Fruit fly (Drosophila melanogaster): ENCODE measurements around the gene ValRS-m.

Gene ValRS-m

dm6 chr3L:8920710-8921109 is 43.9 kb downstream of the ValRS-m start (continued):
- TF ChIP-seq crc (GFP tag; optimal IDR thresholded peaks at IDR 0.05) (peak; percentile 33), yki (optimal IDR thresholded peaks at IDR 0.05) (no peak), CG8388 (GFP tag; optimal IDR thresholded peaks at IDR 0.05) (peak; percentile 59), CG30403 (GFP tag; optimal IDR thresholded peaks at IDR 0.05) (peak; percentile 67), CG6765 (GFP tag; optimal IDR thresholded peaks at IDR 0.05) (peak; percentile 45), ttk (GFP tag; IDR thresholded peaks at IDR 0.05) (peak; percentile 74), E2f2 (GFP tag; IDR thresholded peaks at IDR 0.05) (peak; percentile 44; the same call in 1 of the 2 replicates), Stat92E (GFP tag; optimal IDR thresholded peaks at IDR 0.05) (no peak), CG7987 (GFP tag; optimal IDR thresholded peaks at IDR 0.05) (no peak), chinmo (GFP tag; IDR thresholded peaks at IDR 0.05; ENCODE audit: partially characterized antibody) (no peak), CG9215 (GFP tag; IDR thresholded peaks at IDR 0.05) (no peak), CG8089 (GFP tag; optimal IDR thresholded peaks at IDR 0.05) (peak; percentile 1), NC2β (GFP tag; optimal IDR thresholded peaks at IDR 0.05) (peak; percentile 26), Dek (tag; optimal IDR thresholded peaks at IDR 0.05) (peak; percentile 56), Sry-δ (GFP tag; optimal IDR thresholded peaks at IDR 0.05) (peak; percentile 11), CG15011 (GFP tag; optimal IDR thresholded peaks at IDR 0.05) (peak; percentile 36), CG16815 (GFP tag; optimal IDR thresholded peaks at IDR 0.05) (peak; percentile 9), Hmr (GFP tag; optimal IDR thresholded peaks at IDR 0.05) (peak; percentile 49), Bgb (GFP tag; IDR thresholded peaks at IDR 0.05; ENCODE audit: partially characterized antibody) (no peak), Chrac-16 (GFP tag; optimal IDR thresholded peaks at IDR 0.05) (peak; percentile 41), CG11085 (GFP tag; IDR thresholded peaks at IDR 0.05) (no peak), CG14014 (GFP tag; IDR thresholded peaks at IDR 0.05) (peak; percentile 54; the same call in 1 of the 2 replicates), NC2α (GFP tag; optimal IDR thresholded peaks at IDR 0.05) (no peak), CG12769 (tag; optimal IDR thresholded peaks at IDR 0.05) (peak; percentile 84), cg (GFP tag; optimal IDR thresholded peaks at IDR 0.05) (no peak), insv (GFP tag; optimal IDR thresholded peaks at IDR 0.05) (no peak), Hsf (GFP tag; optimal IDR thresholded peaks at IDR 0.05) (peak; percentile 51)

dm6 chr3L:8919678-8920077 is 44.9 kb downstream of the ValRS-m start:
- TF ChIP-seq Awh (GFP tag; IDR thresholded peaks at IDR 0.05) (peak; percentile 60; the same call in 1 of the 2 replicates), CG1603 (tag; optimal IDR thresholded peaks at IDR 0.05) (no peak), CG4854 (GFP tag; optimal IDR thresholded peaks at IDR 0.05) (no peak), CG8281 (tag; optimal IDR thresholded peaks at IDR 0.05) (peak; percentile 50), eve (GFP tag; optimal IDR thresholded peaks at IDR 0.05) (no peak), CG3995 (GFP tag; optimal IDR thresholded peaks at IDR 0.05) (no peak), vvl (GFP tag; IDR thresholded peaks at IDR 0.05) (peak; percentile 20; the same call in 1 of the 2 replicates), Blimp-1 (GFP tag; optimal IDR thresholded peaks at IDR 0.05) (peak; percentile 62), cg (GFP tag; optimal IDR thresholded peaks at IDR 0.05) (peak; percentile 16), Med (GFP tag) (peak; percentile 1), CG13624 (GFP tag; optimal IDR thresholded peaks at IDR 0.05) (no peak)

dm6 chr3L:8913537-8914108 is 50.9 kb downstream of the ValRS-m start:
- no peak for TF ChIP-seq CG17568 (GFP tag; optimal IDR thresholded peaks at IDR 0.05)
- no peak for TF ChIP-seq mld (GFP tag; IDR thresholded peaks at IDR 0.05; ENCODE audit: partially characterized antibody)
- TF ChIP-seq zfh1 (GFP tag; IDR thresholded peaks at IDR 0.05): 0 out of 3 replicates have a peak, but pooled peaks have one; percentile 1
- peak; percentile 14 to 37 for TF ChIP-seq Trl (optimal IDR thresholded peaks at IDR 0.05)
- no peak for TF ChIP-seq Trl (GFP tag; optimal IDR thresholded peaks at IDR 0.05)
- TF ChIP-seq CG10209 (GFP tag; optimal IDR thresholded peaks at IDR 0.05): no peak
- TF ChIP-seq Med (GFP tag): peak; percentile 14
- peak; percentile 25; the same call in 1 of the 2 replicates for TF ChIP-seq Drgx (GFP tag; IDR thresholded peaks at IDR 0.05)
- peak in 1 of 2 experiments; percentile 51 for TF ChIP-seq bsh (GFP tag; optimal IDR thresholded peaks at IDR 0.05)
- TF ChIP-seq chinmo (GFP tag; IDR thresholded peaks at IDR 0.05; ENCODE audit: partially characterized antibody): no peak
- peak; percentile 66 for TF ChIP-seq CG12769 (tag; optimal IDR thresholded peaks at IDR 0.05)
- peak; percentile 29 for TF ChIP-seq CG1832 (GFP tag; optimal IDR thresholded peaks at IDR 0.05)
- TF ChIP-seq Elba2 (GFP tag; optimal IDR thresholded peaks at IDR 0.05): peak; percentile 85

Data from whole organism, embryonic.